Fruit fly (Drosophila melanogaster) whole organism, embryonic: ENCODE data around the gene kis.
A peak's percentile ranks its signal among the peaks of the same experiment; 100 is the strongest.

Source experiments
- B-H1 ChIP-seq: fragments of 200-800 bp; sonication (Bioruptor generic); IDR thresholded peaks from 3 replicates; pipeline ENCODE4 v1.3.6; 2022; ENCODE audit warnings: missing biosample characterization, missing genetic modification characterization
- CG1024 ChIP-seq: fragments of 200-800 bp; sonication (Bioruptor generic); IDR thresholded peaks from 2 replicates; pipeline ENCODE4 v1.3.6; 2022; ENCODE audit warnings: missing biosample characterization, missing genetic modification characterization
- CG10462 ChIP-seq: fragments of 200-800 bp; sonication (Bioruptor generic); optimal IDR thresholded peaks from 2 replicates; lab custom pipeline; 2016; ENCODE audit warnings: missing biosample characterization, missing genetic modification characterization
- CG12391 ChIP-seq: fragments of 200-800 bp; sonication (Bioruptor generic); optimal IDR thresholded peaks from 3 replicates; lab custom pipeline; 2018; ENCODE audit warnings: missing biosample characterization, mild to moderate bottlenecking, missing genetic modification characterization, moderate library complexity
- CG12744 ChIP-seq: fragments of 200-800 bp; sonication (Bioruptor generic); optimal IDR thresholded peaks from 2 replicates; lab custom pipeline; 2016; ENCODE audit warnings: missing biosample characterization, missing genetic modification characterization
- CG12942 ChIP-seq: fragments of 200-800 bp; sonication (Bioruptor generic); optimal IDR thresholded peaks from 3 replicates; lab custom pipeline; 2016; ENCODE audit warnings: missing biosample characterization, missing genetic modification characterization
- CG13894 ChIP-seq: fragments of 200-800 bp; sonication (Bioruptor generic); optimal IDR thresholded peaks from 3 replicates; lab custom pipeline; 2018; ENCODE audit warnings: missing biosample characterization, mild to moderate bottlenecking, missing genetic modification characterization, moderate library complexity
- CG14860 ChIP-seq: fragments of 200-800 bp; sonication (Bioruptor generic); IDR thresholded peaks from 3 replicates; pipeline ENCODE4 v1.3.6; 2022; ENCODE audit warnings: missing biosample characterization, missing genetic modification characterization; ENCODE audit not compliant: partially characterized antibody
- CG1529 ChIP-seq: fragments of 200-800 bp; sonication (Bioruptor generic); optimal IDR thresholded peaks from 3 replicates; lab custom pipeline; 2018; ENCODE audit warnings: missing biosample characterization, missing genetic modification characterization
- CG16815 ChIP-seq: fragments of 200-800 bp; sonication (Bioruptor generic); optimal IDR thresholded peaks from 3 replicates; lab custom pipeline; 2017; ENCODE audit warnings: missing biosample characterization, mild to moderate bottlenecking, missing genetic modification characterization
- CG17802 ChIP-seq: fragments of 200-800 bp; sonication (Bioruptor generic); optimal IDR thresholded peaks from 2 replicates; lab custom pipeline; 2018; ENCODE audit warnings: missing biosample characterization, mild to moderate bottlenecking, missing genetic modification characterization, moderate library complexity
- CG2678 ChIP-seq: fragments of 200-800 bp; sonication (Bioruptor generic); optimal IDR thresholded peaks from 3 replicates; lab custom pipeline; 2019; ENCODE audit warnings: missing biosample characterization, mild to moderate bottlenecking, missing genetic modification characterization, moderate library complexity
- CG42726 ChIP-seq: fragments of 200-800 bp; sonication (Bioruptor generic); IDR thresholded peaks from 2 replicates; pipeline ENCODE4 v1.3.6; 2022; ENCODE audit warnings: missing biosample characterization, missing genetic modification characterization; ENCODE audit not compliant: partially characterized antibody
- CG6683 ChIP-seq: fragments of 200-800 bp; sonication (Bioruptor generic); optimal IDR thresholded peaks from 2 replicates; lab custom pipeline; 2017; ENCODE audit warnings: missing biosample characterization, mild to moderate bottlenecking, missing genetic modification characterization, missing genetic modification reagents
- CG7987 ChIP-seq: fragments of 200-800 bp; sonication (Bioruptor generic); optimal IDR thresholded peaks from 2 replicates; lab custom pipeline; 2018; ENCODE audit warnings: missing biosample characterization, mild to moderate bottlenecking, missing genetic modification characterization, moderate library complexity
- CG9727 ChIP-seq: fragments of 200-800 bp; sonication (Bioruptor generic); optimal IDR thresholded peaks from 3 replicates; lab custom pipeline; 2017; ENCODE audit warnings: missing biosample characterization, mild to moderate bottlenecking, missing genetic modification characterization
- CG9876 ChIP-seq: fragments of 200-800 bp; sonication (Bioruptor generic); optimal IDR thresholded peaks from 2 replicates; lab custom pipeline; 2016; ENCODE audit warnings: missing biosample characterization, missing genetic modification characterization
- Dp ChIP-seq: fragments of 200-800 bp; sonication (Bioruptor generic); optimal IDR thresholded peaks from 2 replicates; lab custom pipeline; 2018; ENCODE audit warnings: missing biosample characterization, mild to moderate bottlenecking, missing genetic modification characterization, moderate library complexity
- Drgx ChIP-seq: fragments of 200-800 bp; sonication (Bioruptor generic); IDR thresholded peaks from 2 replicates; pipeline ENCODE4 v1.3.6; 2022; ENCODE audit warnings: missing biosample characterization, missing genetic modification characterization
- E2f2 ChIP-seq: fragments of 200-800 bp; sonication (Bioruptor generic); IDR thresholded peaks from 2 replicates; pipeline ENCODE4 v1.3.6; 2022; ENCODE audit warnings: missing biosample characterization, missing genetic modification characterization
- HmgD ChIP-seq: fragments of 200-800 bp; sonication (Bioruptor generic); optimal IDR thresholded peaks from 3 replicates; lab custom pipeline; 2016; ENCODE audit warnings: missing biosample characterization, missing genetic modification characterization
- Hsf ChIP-seq: fragments of 200-800 bp; sonication (Bioruptor generic); optimal IDR thresholded peaks from 3 replicates; lab custom pipeline; 2016; ENCODE audit warnings: missing biosample characterization, missing genetic modification characterization
- MTF-1 ChIP-seq: fragments of 200-800 bp; sonication (Bioruptor generic); optimal IDR thresholded peaks from 2 replicates; lab custom pipeline; 2018; ENCODE audit warnings: missing biosample characterization, mild to moderate bottlenecking, missing genetic modification characterization, borderline replicate concordance
- Mrtf ChIP-seq: fragments of 200-800 bp; sonication (Bioruptor generic); IDR thresholded peaks from 3 replicates; pipeline ENCODE4 v1.3.6; 2022; ENCODE audit warnings: missing biosample characterization, missing genetic modification characterization
- NC2β ChIP-seq: fragments of 200-800 bp; sonication (Bioruptor generic); optimal IDR thresholded peaks from 2 replicates; lab custom pipeline; 2016; ENCODE audit warnings: missing biosample characterization, missing genetic modification characterization
- Neu2 ChIP-seq: fragments of 200-800 bp; sonication (Bioruptor generic); optimal IDR thresholded peaks from 3 replicates; lab custom pipeline; 2016; ENCODE audit warnings: missing biosample characterization, missing genetic modification characterization, borderline replicate concordance
- Optix ChIP-seq: fragments of 200-800 bp; sonication (Bioruptor generic); IDR thresholded peaks from 3 replicates; pipeline ENCODE4 v1.3.6; 2022; ENCODE audit warnings: missing biosample characterization, missing genetic modification characterization
- Scr ChIP-seq: fragments of 200-800 bp; sonication (Bioruptor generic); IDR thresholded peaks from 2 replicates; pipeline ENCODE4 v1.3.6; 2022; ENCODE audit warnings: missing biosample characterization, missing genetic modification characterization; ENCODE audit not compliant: partially characterized antibody
- Xrp1 ChIP-seq: fragments of 200-800 bp; sonication (Bioruptor generic); IDR thresholded peaks from 2 replicates; pipeline ENCODE4 v1.3.6; 2022; ENCODE audit warnings: missing biosample characterization, missing genetic modification characterization
- az2 ChIP-seq: fragments of 200-800 bp; sonication (Bioruptor generic); optimal IDR thresholded peaks from 3 replicates; lab custom pipeline; 2016; ENCODE audit warnings: missing biosample characterization, missing genetic modification characterization
- bcd ChIP-seq: fragments of 200-800 bp; sonication (Bioruptor generic); optimal IDR thresholded peaks from 2 replicates; lab custom pipeline; 2017; ENCODE audit warnings: missing biosample characterization, mild to moderate bottlenecking, missing genetic modification characterization
- br ChIP-seq: fragments of >200 bp; optimal IDR thresholded peaks from 2 replicates; lab custom pipeline; 2017
- corto ChIP-seq: fragments of 200-800 bp; sonication (Bioruptor generic); optimal IDR thresholded peaks from 2 replicates; lab custom pipeline; 2016; ENCODE audit warnings: missing biosample characterization, mild to moderate bottlenecking, missing genetic modification characterization, moderate library complexity
- croc ChIP-seq: fragments of 200-800 bp; sonication (Bioruptor generic); conservative IDR thresholded peaks from 3 replicates; pipeline ENCODE4 v1.3.6; 2022; ENCODE audit warnings: missing biosample characterization, missing genetic modification characterization
- crol ChIP-seq: fragments of 200-800 bp; sonication (Bioruptor generic); IDR thresholded peaks from 2 replicates; pipeline ENCODE4 v1.3.6; 2022; ENCODE audit warnings: missing biosample characterization, missing genetic modification characterization
- danr ChIP-seq: fragments of 200-800 bp; sonication (Bioruptor generic); IDR thresholded peaks from 2 replicates; pipeline ENCODE4 v1.3.6; 2022; ENCODE audit warnings: missing biosample characterization, missing genetic modification characterization
- hb ChIP-seq: fragments of 200-800 bp; sonication (Bioruptor generic); IDR thresholded peaks from 3 replicates; pipeline ENCODE4 v1.3.6; 2022; ENCODE audit warnings: missing biosample characterization, missing genetic modification characterization; ENCODE audit not compliant: partially characterized antibody
- kay ChIP-seq: fragments of 200-800 bp; sonication (Bioruptor generic); optimal IDR thresholded peaks from 2 replicates; lab custom pipeline; 2016; ENCODE audit warnings: missing biosample characterization, missing genetic modification characterization
- kni ChIP-seq: fragments of 200-800 bp; sonication (Bioruptor generic); optimal IDR thresholded peaks from 3 replicates; lab custom pipeline; 2017; ENCODE audit warnings: mild to moderate bottlenecking, missing biosample characterization, missing genetic modification reagents, missing genetic modification characterization
- p53 ChIP-seq: fragments of 200-800 bp; sonication (Bioruptor generic); optimal IDR thresholded peaks from 2 replicates; lab custom pipeline; 2016; ENCODE audit warnings: missing biosample characterization, missing genetic modification characterization
- pb ChIP-seq: fragments of 200-800 bp; sonication (Bioruptor generic); optimal IDR thresholded peaks from 3 replicates; lab custom pipeline; 2016; ENCODE audit warnings: missing biosample characterization, missing genetic modification characterization
- phol ChIP-seq: fragments of 200-800 bp; sonication (Bioruptor generic); optimal IDR thresholded peaks from 3 replicates; lab custom pipeline; 2018; ENCODE audit warnings: missing biosample characterization, mild to moderate bottlenecking, missing genetic modification characterization, moderate library complexity
- sc ChIP-seq, 3 experiments: fragments of >200 bp in 2 of 3; fragments of 200-800 bp in 1 of 3; sonication (Bioruptor generic) in 1 of 3; optimal IDR thresholded peaks; 2 replicates in 2 of 3; 3 replicates in 1 of 3; lab custom pipeline; 2017; ENCODE audit warnings: mild to moderate bottlenecking in 1 of 3, missing biosample characterization in 1 of 3, missing genetic modification characterization in 1 of 3, missing genetic modification reagents in 1 of 3
- sim ChIP-seq: fragments of 200-800 bp; sonication (Bioruptor generic); IDR thresholded peaks from 2 replicates; pipeline ENCODE4 v1.3.6; 2022; ENCODE audit warnings: missing biosample characterization, missing genetic modification characterization
- sqz ChIP-seq: fragments of 200-800 bp; sonication (Bioruptor generic); optimal IDR thresholded peaks from 3 replicates; lab custom pipeline; 2018; ENCODE audit warnings: missing biosample characterization, mild to moderate bottlenecking, missing genetic modification characterization
- ttk ChIP-seq: fragments of 200-800 bp; sonication (Bioruptor generic); IDR thresholded peaks from 2 replicates; pipeline ENCODE4 v2.1.2; 2022; ENCODE audit warnings: missing biosample characterization, missing genetic modification characterization
- unc-4 ChIP-seq: fragments of 200-800 bp; sonication (Bioruptor generic); IDR thresholded peaks from 2 replicates; pipeline ENCODE4 v1.3.6; 2022; ENCODE audit warnings: missing biosample characterization, missing genetic modification characterization; ENCODE audit not compliant: partially characterized antibody
- z ChIP-seq: fragments of 200-800 bp; sonication (Bioruptor generic); IDR thresholded peaks from 3 replicates; pipeline ENCODE4 v1.3.6; 2022; ENCODE audit warnings: missing biosample characterization, missing genetic modification characterization

kis gene

DNA sequence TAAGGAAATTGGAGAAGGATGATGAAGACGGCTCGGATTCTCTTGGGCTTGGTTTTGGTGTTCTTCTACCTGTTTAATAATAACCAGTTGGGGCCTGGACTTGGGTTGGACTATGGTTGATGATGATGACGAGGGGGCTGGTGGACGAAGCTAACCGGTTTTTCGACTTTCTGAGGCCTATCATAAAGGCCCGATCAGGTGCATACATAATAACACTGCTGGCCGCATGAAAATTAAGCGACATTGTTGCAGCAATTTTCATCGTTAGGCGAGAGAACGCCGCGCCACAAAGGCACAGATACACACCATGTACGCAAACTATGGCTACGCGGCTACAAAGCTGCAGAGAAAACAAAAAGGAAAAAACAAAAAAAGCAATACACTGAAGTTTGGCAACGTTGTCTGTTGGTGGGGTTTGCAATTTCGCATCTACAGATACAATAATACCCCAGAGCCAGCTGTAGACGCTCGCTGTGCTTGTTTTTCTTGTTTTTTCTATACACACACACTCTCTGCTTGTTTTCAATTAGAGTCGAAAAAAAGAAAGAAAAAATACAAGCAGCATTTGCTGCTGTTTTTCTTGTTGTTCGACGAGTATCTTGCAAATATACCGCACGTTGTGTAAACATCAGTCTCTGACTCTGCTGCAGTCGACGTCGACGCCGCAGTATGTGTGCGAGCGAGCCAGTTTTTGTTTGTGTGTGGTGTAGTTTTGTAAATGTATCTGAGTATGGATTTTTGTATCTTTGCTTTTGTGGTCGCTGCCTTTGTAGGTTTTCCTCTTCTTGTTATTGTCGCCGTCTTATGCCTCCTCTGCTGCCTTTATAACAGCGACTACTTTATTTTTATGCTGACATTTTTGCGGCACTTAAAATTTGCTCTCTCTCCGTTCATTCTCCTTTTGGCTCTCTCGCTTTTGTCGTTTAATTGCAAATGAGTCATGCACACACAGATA lies 84.2 kb downstream of the kis start (continued):
- TF ChIP-seq MTF-1: peak; percentile 85
- no peak for TF ChIP-seq p53 (GFP tag; lab: Kevin White, UChicago)
- TF ChIP-seq CG1529 (GFP tag; lab: Kevin White, UChicago): peak; percentile 55
- peak; percentile 30 for TF ChIP-seq Hsf (GFP tag; lab: Kevin White, UChicago)
- no peak for TF ChIP-seq CG16815 (GFP tag; lab: Kevin White, UChicago)
- no peak for TF ChIP-seq CG14860
- peak; percentile 85 for TF ChIP-seq CG2678 (tag; lab: Kevin White, UChicago)
- no peak for TF ChIP-seq sim (GFP tag; lab: Robert Waterston, UW)
- TF ChIP-seq az2: peak; percentile 6
- TF ChIP-seq br (lab: Kevin White, UChicago): no peak
- no peak for TF ChIP-seq CG17802 (tag; lab: Kevin White, UChicago)
- peak; percentile 90 for TF ChIP-seq CG13894 (tag; lab: Kevin White, UChicago)
- peak; percentile 92 for TF ChIP-seq CG7987
- TF ChIP-seq Dp (GFP tag; lab: Kevin White, UChicago): no peak
- no peak for TF ChIP-seq CG1024 (GFP tag; lab: Robert Waterston, UW)
- no peak for TF ChIP-seq crol (GFP tag; lab: Robert Waterston, UW)
- TF ChIP-seq corto (GFP tag; lab: Kevin White, UChicago): peak; percentile 97
- TF ChIP-seq CG12391 (tag; lab: Kevin White, UChicago): peak; percentile 61
- no peak for TF ChIP-seq Scr (GFP tag; lab: Robert Waterston, UW)
- peak; percentile 64 for TF ChIP-seq bcd (GFP tag; lab: Kevin White, UChicago)
- no peak for TF ChIP-seq hb
- TF ChIP-seq Mrtf (GFP tag; lab: Robert Waterston, UW): no peak
- TF ChIP-seq CG9876: no peak
- TF ChIP-seq kay (GFP tag; lab: Kevin White, UChicago): peak; percentile 35
- TF ChIP-seq CG12942 (GFP tag; lab: Kevin White, UChicago): peak; percentile 37
- TF ChIP-seq Optix (GFP tag; lab: Robert Waterston, UW): no peak
- no peak for TF ChIP-seq Drgx
- no peak for TF ChIP-seq E2f2
- peak; percentile 99 for TF ChIP-seq sqz (GFP tag; lab: Kevin White, UChicago)
- peak; percentile 85 for TF ChIP-seq CG9727 (GFP tag; lab: Kevin White, UChicago)
- TF ChIP-seq Xrp1: no peak
- TF ChIP-seq HmgD: peak; percentile 11
- TF ChIP-seq croc (GFP tag; lab: Robert Waterston, UW): peak; percentile 25; the same call in 1 of the 3 replicates
- peak; percentile 96 for TF ChIP-seq kni
- TF ChIP-seq unc-4 (GFP tag; lab: Robert Waterston, UW): no peak
- TF ChIP-seq Neu2 (GFP tag; lab: Kevin White, UChicago): no peak
- TF ChIP-seq z (GFP tag; lab: Robert Waterston, UW): no peak
- no peak for TF ChIP-seq CG42726 (GFP tag; lab: Robert Waterston, UW)
- no peak for TF ChIP-seq sc (optimal IDR thresholded peaks at IDR 0.05; lab: Kevin White, UChicago)
- TF ChIP-seq sc (GFP tag; optimal IDR thresholded peaks at IDR 0.05; lab: Kevin White, UChicago): peak; percentile 34
- TF ChIP-seq danr (GFP tag; lab: Robert Waterston, UW): no peak
- TF ChIP-seq CG10462 (GFP tag; lab: Kevin White, UChicago): no peak
- TF ChIP-seq NC2β: peak; percentile 60
- no peak for TF ChIP-seq ttk
- no peak for TF ChIP-seq phol (tag; lab: Kevin White, UChicago)
- TF ChIP-seq CG6683 (GFP tag; lab: Kevin White, UChicago): peak; percentile 90
- TF ChIP-seq B-H1 (GFP tag; lab: Robert Waterston, UW): no peak
- peak; percentile 47 for TF ChIP-seq pb (GFP tag; lab: Kevin White, UChicago)
- TF ChIP-seq CG12744 (GFP tag; lab: Kevin White, UChicago): peak; percentile 55
